Worm (Caenorhabditis elegans): ENCODE measurements around the gene C17H12.3.

C17H12.3 gene

DNA sequence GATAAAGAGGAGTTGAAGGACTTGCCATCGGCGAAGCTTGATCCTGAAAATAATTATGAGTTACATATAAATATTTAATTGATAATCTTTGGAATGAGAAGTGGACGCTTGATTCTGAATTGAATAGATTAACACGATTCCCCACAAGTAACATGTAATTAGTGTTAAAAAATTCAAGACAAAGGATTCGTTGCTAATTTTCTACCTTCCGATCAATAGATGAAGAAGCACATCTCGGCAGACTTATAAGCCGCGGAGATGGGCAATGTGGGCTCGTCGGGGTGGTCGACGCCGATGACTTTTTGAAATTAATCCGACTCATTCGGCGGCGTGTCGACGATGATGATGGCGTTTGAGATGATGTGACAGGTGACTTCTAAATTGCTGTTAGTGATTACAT lies 48.3 kb downstream of the C17H12.3 start:
- TF ChIP-seq unc-55 (GFP tag; optimal IDR thresholded peaks at IDR 0.05), result no peak
- TF ChIP-seq ceh-30 (tag; optimal IDR thresholded peaks at IDR 0.05), result no peak
- no peak for TF ChIP-seq hlh-6 (tag; optimal IDR thresholded peaks at IDR 0.05)
- no peak for TF ChIP-seq elt-4 (tag; optimal IDR thresholded peaks at IDR 0.05)
- TF ChIP-seq K09A11.1 (tag; optimal IDR thresholded peaks at IDR 0.05; ENCODE audit: insufficient read depth), result no peak
- TF ChIP-seq hlh-13 (GFP tag; optimal IDR thresholded peaks at IDR 0.05), result no peak
- no peak for TF ChIP-seq ref-2 (tag; optimal IDR thresholded peaks at IDR 0.05)
- TF ChIP-seq fax-1 (tag; optimal IDR thresholded peaks at IDR 0.05), result no peak
- TF ChIP-seq hlh-30 (tag; optimal IDR thresholded peaks at IDR 0.05; ENCODE audit: insufficient read depth), result no peak
- no peak for TF ChIP-seq sdc-2 (tag; optimal IDR thresholded peaks at IDR 0.05)

Data from whole organism, late embryonic.